Fruit fly (Drosophila melanogaster) whole organism, embryonic: Measurements from ENCODE around the gene mRpL15.

Source experiments
- Adf1 ChIP-seq: fragments of 200-800 bp; sonication (Bioruptor generic); IDR thresholded peaks from 2 replicates; pipeline ENCODE4 v1.3.6; 2022; ENCODE audit warnings: missing biosample characterization, missing genetic modification characterization
- CG1024 ChIP-seq: fragments of 200-800 bp; sonication (Bioruptor generic); IDR thresholded peaks from 2 replicates; pipeline ENCODE4 v1.3.6; 2022; ENCODE audit warnings: missing biosample characterization, missing genetic modification characterization
- CG11560 ChIP-seq: fragments of 200-800 bp; sonication (Bioruptor generic); IDR thresholded peaks from 3 replicates; pipeline ENCODE4 v1.3.6; 2022; ENCODE audit warnings: missing biosample characterization, missing genetic modification characterization
- CG11695 ChIP-seq: fragments of 200-800 bp; sonication (Bioruptor generic); IDR thresholded peaks from 3 replicates; pipeline ENCODE4 v1.3.6; 2022; ENCODE audit warnings: missing biosample characterization, missing genetic modification characterization
- CG12071 ChIP-seq: fragments of 200-800 bp; sonication (Bioruptor generic); optimal IDR thresholded peaks from 3 replicates; lab custom pipeline; 2018; ENCODE audit warnings: missing biosample characterization, mild to moderate bottlenecking, missing genetic modification characterization
- CG12391 ChIP-seq: fragments of 200-800 bp; sonication (Bioruptor generic); optimal IDR thresholded peaks from 3 replicates; lab custom pipeline; 2018; ENCODE audit warnings: missing biosample characterization, mild to moderate bottlenecking, missing genetic modification characterization, moderate library complexity
- CG12744 ChIP-seq: fragments of 200-800 bp; sonication (Bioruptor generic); optimal IDR thresholded peaks from 2 replicates; lab custom pipeline; 2016; ENCODE audit warnings: missing biosample characterization, missing genetic modification characterization
- CG13424 ChIP-seq: fragments of 200-800 bp; sonication (Bioruptor generic); optimal IDR thresholded peaks from 2 replicates; lab custom pipeline; 2019; ENCODE audit warnings: missing biosample characterization, mild to moderate bottlenecking, missing genetic modification characterization, moderate library complexity
- CG13775 ChIP-seq: fragments of 200-800 bp; sonication (Bioruptor generic); optimal IDR thresholded peaks from 3 replicates; lab custom pipeline; 2017; ENCODE audit warnings: missing biosample characterization, mild to moderate bottlenecking, missing genetic modification characterization
- CG18476 ChIP-seq: fragments of 200-800 bp; sonication (Bioruptor generic); optimal IDR thresholded peaks from 2 replicates; lab custom pipeline; 2016; ENCODE audit warnings: missing biosample characterization, mild to moderate bottlenecking, missing genetic modification characterization
- CG2712 ChIP-seq: fragments of 200-800 bp; optimal IDR thresholded peaks from 3 replicates; lab custom pipeline; 2019; ENCODE audit warnings: missing biosample characterization, mild to moderate bottlenecking, missing genetic modification characterization, moderate library complexity
- CG30431 ChIP-seq: fragments of 200-800 bp; sonication (Bioruptor generic); optimal IDR thresholded peaks from 2 replicates; lab custom pipeline; 2017; ENCODE audit warnings: missing biosample characterization, missing genetic modification characterization
- CG32532 ChIP-seq: fragments of 200-800 bp; sonication (Bioruptor generic); IDR thresholded peaks from 2 replicates; pipeline ENCODE4 v1.3.6; 2022; ENCODE audit warnings: missing biosample characterization, missing genetic modification characterization
- CG34422 ChIP-seq: fragments of 200-800 bp; sonication (Bioruptor generic); IDR thresholded peaks from 3 replicates; pipeline ENCODE4 v1.3.6; 2022; ENCODE audit warnings: missing biosample characterization, missing genetic modification characterization
- CG6854 ChIP-seq: fragments of 200-800 bp; sonication (Bioruptor generic); optimal IDR thresholded peaks from 3 replicates; lab custom pipeline; 2017; ENCODE audit warnings: missing biosample characterization, mild to moderate bottlenecking, missing genetic modification characterization
- CG8388 ChIP-seq: fragments of 200-800 bp; sonication (Bioruptor generic); optimal IDR thresholded peaks from 2 replicates; lab custom pipeline; 2019; ENCODE audit warnings: missing biosample characterization, mild to moderate bottlenecking, missing genetic modification characterization, moderate library complexity
- CG8765 ChIP-seq: fragments of 200-800 bp; sonication (Bioruptor generic); IDR thresholded peaks from 2 replicates; pipeline ENCODE4 v1.3.6; 2022; ENCODE audit warnings: missing biosample characterization, missing genetic modification characterization
- CG9437 ChIP-seq: fragments of 200-800 bp; sonication (Bioruptor generic); optimal IDR thresholded peaks from 2 replicates; lab custom pipeline; 2018; ENCODE audit warnings: missing biosample characterization, mild to moderate bottlenecking, missing genetic modification characterization
- Deaf1 ChIP-seq: fragments of 200-800 bp; optimal IDR thresholded peaks from 3 replicates; lab custom pipeline; 2019; ENCODE audit warnings: missing biosample characterization, mild to moderate bottlenecking, missing genetic modification characterization, moderate library complexity
- Gug ChIP-seq: fragments of 200-800 bp; sonication (Bioruptor generic); IDR thresholded peaks from 4 replicates; pipeline ENCODE4 v1.3.6; 2022; ENCODE audit warnings: missing biosample characterization, missing genetic modification characterization
- Hr39 ChIP-seq: fragments of >200 bp; optimal IDR thresholded peaks from 2 replicates; lab custom pipeline; 2017
- Hsf ChIP-seq: fragments of 200-800 bp; sonication (Bioruptor generic); optimal IDR thresholded peaks from 3 replicates; lab custom pipeline; 2016; ENCODE audit warnings: missing biosample characterization, missing genetic modification characterization
- NC2α ChIP-seq: fragments of 200-800 bp; sonication (Bioruptor generic); optimal IDR thresholded peaks from 2 replicates; lab custom pipeline; 2016; ENCODE audit warnings: missing biosample characterization, missing genetic modification characterization
- PHDP ChIP-seq: fragments of 200-800 bp; sonication (Bioruptor generic); optimal IDR thresholded peaks from 3 replicates; lab custom pipeline; 2018; ENCODE audit warnings: missing biosample characterization, mild to moderate bottlenecking, missing genetic modification characterization, moderate library complexity
- Scr ChIP-seq: fragments of 200-800 bp; sonication (Bioruptor generic); IDR thresholded peaks from 2 replicates; pipeline ENCODE4 v1.3.6; 2022; ENCODE audit warnings: missing biosample characterization, missing genetic modification characterization; ENCODE audit not compliant: partially characterized antibody
- Tbp ChIP-seq: fragments of >200 bp; optimal IDR thresholded peaks from 2 replicates; lab custom pipeline; 2018; ENCODE audit warnings: missing biosample characterization, missing genetic modification characterization
- Trl ChIP-seq, 3 experiments: fragments of >200 bp in 2 of 3; fragments of 200-800 bp in 1 of 3; sonication (Bioruptor generic) in 1 of 3; optimal IDR thresholded peaks; 2 replicates in 1 of 3; 3 replicates in 2 of 3; lab custom pipeline; 2016 to 2017; ENCODE audit warnings: missing biosample characterization in 1 of 3, missing genetic modification characterization in 1 of 3
- Xrp1 ChIP-seq: fragments of 200-800 bp; sonication (Bioruptor generic); IDR thresholded peaks from 2 replicates; pipeline ENCODE4 v1.3.6; 2022; ENCODE audit warnings: missing biosample characterization, missing genetic modification characterization
- abd-A ChIP-seq: fragments of 200-800 bp; sonication (Bioruptor generic); optimal IDR thresholded peaks from 3 replicates; lab custom pipeline; 2019; ENCODE audit warnings: missing biosample characterization, mild to moderate bottlenecking, missing genetic modification characterization, moderate library complexity
- ap ChIP-seq: fragments of 200-800 bp; sonication (Bioruptor generic); IDR thresholded peaks from 2 replicates; pipeline ENCODE4 v1.3.6; 2022; ENCODE audit warnings: missing biosample characterization, missing genetic modification characterization
- chinmo ChIP-seq: fragments of 200-800 bp; sonication (Bioruptor generic); IDR thresholded peaks from 4 replicates; pipeline ENCODE4 v1.3.6; 2022; ENCODE audit warnings: missing biosample characterization, missing genetic modification characterization; ENCODE audit not compliant: partially characterized antibody
- crc ChIP-seq: fragments of 200-800 bp; sonication (Bioruptor generic); optimal IDR thresholded peaks from 2 replicates; lab custom pipeline; 2016; ENCODE audit warnings: missing biosample characterization, missing genetic modification characterization
- cwo ChIP-seq: fragments of 200-800 bp; sonication (Bioruptor generic); optimal IDR thresholded peaks from 3 replicates; lab custom pipeline; 2017; ENCODE audit warnings: missing biosample characterization, missing genetic modification characterization, mild to moderate bottlenecking, moderate library complexity, missing genetic modification reagents
- dimm ChIP-seq: fragments of 200-800 bp; sonication (Bioruptor generic); IDR thresholded peaks from 2 replicates; pipeline ENCODE4 v1.3.6; 2022; ENCODE audit warnings: missing biosample characterization, missing genetic modification characterization
- dysf ChIP-seq: fragments of 200-800 bp; sonication (Bioruptor generic); IDR thresholded peaks from 3 replicates; pipeline ENCODE4 v1.3.6; 2022; ENCODE audit warnings: missing biosample characterization, missing genetic modification characterization
- grn ChIP-seq: fragments of 200-800 bp; sonication (Bioruptor generic); optimal IDR thresholded peaks from 3 replicates; lab custom pipeline; 2017; ENCODE audit warnings: missing biosample characterization, missing genetic modification characterization
- knrl ChIP-seq: fragments of 200-800 bp; sonication (Bioruptor generic); IDR thresholded peaks from 3 replicates; pipeline ENCODE4 v1.3.6; 2022; ENCODE audit warnings: missing biosample characterization, missing genetic modification characterization; ENCODE audit not compliant: partially characterized antibody
- maf-S ChIP-seq: fragments of 200-800 bp; sonication (Bioruptor generic); optimal IDR thresholded peaks from 2 replicates; lab custom pipeline; 2016; ENCODE audit warnings: missing biosample characterization, missing genetic modification characterization
- nerfin-2 ChIP-seq: fragments of 200-800 bp; sonication (Bioruptor generic); IDR thresholded peaks from 2 replicates; pipeline ENCODE4 v1.3.6; 2022; ENCODE audit warnings: missing biosample characterization, missing genetic modification characterization; ENCODE audit not compliant: partially characterized antibody
- pita ChIP-seq: fragments of 200-800 bp; sonication (Bioruptor generic); optimal IDR thresholded peaks from 2 replicates; lab custom pipeline; 2017; ENCODE audit warnings: missing biosample characterization, mild to moderate bottlenecking, missing genetic modification characterization
- rib ChIP-seq: fragments of 200-800 bp; sonication (Bioruptor generic); IDR thresholded peaks from 2 replicates; pipeline ENCODE4 v1.3.6; 2022; ENCODE audit warnings: missing biosample characterization, missing genetic modification characterization
- sim ChIP-seq: fragments of 200-800 bp; sonication (Bioruptor generic); IDR thresholded peaks from 2 replicates; pipeline ENCODE4 v1.3.6; 2022; ENCODE audit warnings: missing biosample characterization, missing genetic modification characterization
- sima ChIP-seq: fragments of 200-800 bp; sonication (Bioruptor generic); optimal IDR thresholded peaks from 2 replicates; lab custom pipeline; 2016; ENCODE audit warnings: missing biosample characterization, missing genetic modification characterization
- sisA ChIP-seq: fragments of 200-800 bp; sonication (Bioruptor generic); IDR thresholded peaks from 2 replicates; pipeline ENCODE4 v1.3.6; 2022; ENCODE audit warnings: missing biosample characterization, missing genetic modification characterization
- so ChIP-seq: fragments of 200-800 bp; sonication (Bioruptor generic); IDR thresholded peaks from 3 replicates; pipeline ENCODE4 v1.3.6; 2022; ENCODE audit warnings: missing biosample characterization, missing genetic modification characterization
- tap ChIP-seq: fragments of 200-800 bp; optimal IDR thresholded peaks from 3 replicates; lab custom pipeline; 2019; ENCODE audit warnings: missing biosample characterization, mild to moderate bottlenecking, missing genetic modification characterization, moderate library complexity
- tgo ChIP-seq: fragments of 200-800 bp; sonication (Bioruptor generic); IDR thresholded peaks from 3 replicates; pipeline ENCODE4 v1.3.6; 2022; ENCODE audit warnings: missing biosample characterization, missing genetic modification characterization
- tio ChIP-seq: fragments of 200-800 bp; sonication (Bioruptor generic); optimal IDR thresholded peaks from 2 replicates; lab custom pipeline; 2017; ENCODE audit warnings: missing biosample characterization, missing genetic modification characterization, inconsistent platforms
- vvl ChIP-seq: fragments of 200-800 bp; sonication (Bioruptor generic); IDR thresholded peaks from 2 replicates; pipeline ENCODE4 v1.3.6; 2022; ENCODE audit warnings: missing biosample characterization, missing genetic modification characterization
- wek ChIP-seq: fragments of 200-800 bp; sonication (Bioruptor generic); optimal IDR thresholded peaks from 3 replicates; lab custom pipeline; 2018; ENCODE audit warnings: missing biosample characterization, mild to moderate bottlenecking, missing genetic modification characterization, moderate library complexity
- zen2 ChIP-seq: fragments of 200-800 bp; sonication (Bioruptor generic); IDR thresholded peaks from 3 replicates; pipeline ENCODE4 v1.3.6; 2022; ENCODE audit warnings: missing biosample characterization, missing genetic modification characterization; ENCODE audit not compliant: partially characterized antibody
- zfh2 ChIP-seq: fragments of 200-800 bp; sonication (Bioruptor generic); optimal IDR thresholded peaks from 2 replicates; lab custom pipeline; 2016; ENCODE audit warnings: missing biosample characterization, missing genetic modification characterization

The mRpL15 gene

DNA sequence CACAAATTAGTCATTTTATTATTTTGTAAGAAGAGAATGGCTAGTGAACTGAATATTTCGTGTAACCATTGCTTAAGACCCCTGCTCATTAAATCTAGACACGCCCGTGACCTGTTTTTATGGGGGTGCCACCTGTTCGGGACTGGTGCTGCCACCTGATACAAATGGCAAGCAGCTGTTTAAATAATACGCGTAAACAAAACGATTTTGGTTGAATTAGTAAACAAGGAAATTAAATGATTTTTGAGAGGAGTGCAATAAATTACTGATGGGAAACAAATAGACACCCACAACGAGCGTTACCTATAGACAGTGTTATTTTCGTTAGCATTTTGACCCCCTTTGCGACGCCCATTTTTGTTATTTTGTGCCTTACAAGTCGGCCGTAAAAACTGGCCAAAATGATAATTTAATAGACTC lies 38.8 kb upstream of the mRpL15 start (continued):
- TF ChIP-seq zen2, result no peak
- no peak for TF ChIP-seq Xrp1 (GFP tag; lab: Robert Waterston, UW)
- peak; percentile 62 for TF ChIP-seq Deaf1 (tag; lab: Kevin White, UChicago)
- TF ChIP-seq CG13775, result peak; percentile 82
- TF ChIP-seq crc, result peak; percentile 76
- TF ChIP-seq CG12744 (GFP tag; lab: Kevin White, UChicago), result peak; percentile 74
- no peak for TF ChIP-seq dimm (GFP tag; lab: Robert Waterston, UW)
- peak; percentile 90 for TF ChIP-seq zfh2
- TF ChIP-seq chinmo (GFP tag; lab: Robert Waterston, UW), result no peak
- TF ChIP-seq vvl (GFP tag; lab: Robert Waterston, UW), result no peak
- peak; percentile 69 for TF ChIP-seq wek
- peak; percentile 77 for TF ChIP-seq CG9437 (GFP tag; lab: Kevin White, UChicago)
- peak; percentile 84 for TF ChIP-seq Hsf
- TF ChIP-seq CG34422 (GFP tag; lab: Robert Waterston, UW), result no peak
- peak; percentile 86 for TF ChIP-seq CG18476 (GFP tag; lab: Kevin White, UChicago)
- no peak for TF ChIP-seq Trl (optimal IDR thresholded peaks at IDR 0.05; lab: Kevin White, UChicago)
- peak; percentile 90 for TF ChIP-seq Trl (GFP tag; optimal IDR thresholded peaks at IDR 0.05; lab: Kevin White, UChicago)
- TF ChIP-seq abd-A (tag; lab: Kevin White, UChicago), result peak; percentile 94
- TF ChIP-seq CG11560 (tag; lab: Robert Waterston, UW), result no peak
- peak; percentile 83 for TF ChIP-seq tio (GFP tag; lab: Kevin White, UChicago)
- peak; percentile 22 for TF ChIP-seq grn
- peak; percentile 83 for TF ChIP-seq tap
- TF ChIP-seq rib, result no peak
- TF ChIP-seq tgo (GFP tag; lab: Robert Waterston, UW), result no peak
- TF ChIP-seq Gug (GFP tag; lab: Robert Waterston, UW), result peak; percentile 96
- no peak for TF ChIP-seq dysf (GFP tag; lab: Robert Waterston, UW)
- TF ChIP-seq Adf1 (GFP tag; lab: Robert Waterston, UW), result no peak
- TF ChIP-seq CG12391, result peak; percentile 89
- peak; percentile 81 for TF ChIP-seq CG12071
- peak; percentile 85 for TF ChIP-seq CG2712 (tag; lab: Kevin White, UChicago)
- peak; percentile 89 for TF ChIP-seq CG13424 (tag; lab: Kevin White, UChicago)
- TF ChIP-seq CG30431, result peak; percentile 71
- TF ChIP-seq Hr39, result no peak
- TF ChIP-seq CG1024 (GFP tag; lab: Robert Waterston, UW), result no peak
- no peak for TF ChIP-seq CG11695 (GFP tag; lab: Robert Waterston, UW)
- TF ChIP-seq pita (GFP tag; lab: Kevin White, UChicago), result no peak
- TF ChIP-seq sim (GFP tag; lab: Robert Waterston, UW), result no peak
- TF ChIP-seq PHDP (tag; lab: Kevin White, UChicago), result peak; percentile 91
- no peak for TF ChIP-seq Scr (GFP tag; lab: Robert Waterston, UW)
- no peak for TF ChIP-seq CG32532
- TF ChIP-seq sisA (GFP tag; lab: Robert Waterston, UW), result no peak
- peak; percentile 84 for TF ChIP-seq cwo (GFP tag; lab: Kevin White, UChicago)
- no peak for TF ChIP-seq CG8765 (GFP tag; lab: Robert Waterston, UW)
- TF ChIP-seq CG8388, result peak; percentile 78
- TF ChIP-seq maf-S (GFP tag; lab: Kevin White, UChicago), result peak; percentile 78
- no peak for TF ChIP-seq knrl (GFP tag; lab: Robert Waterston, UW)
- TF ChIP-seq ap (GFP tag; lab: Robert Waterston, UW), result no peak
- TF ChIP-seq so (GFP tag; lab: Robert Waterston, UW), result no peak
- peak; percentile 59 for TF ChIP-seq sima (GFP tag; lab: Kevin White, UChicago)
- peak; percentile 76 for TF ChIP-seq CG6854
- no peak for TF ChIP-seq Tbp (GFP tag; lab: Kevin White, UChicago)
- peak; percentile 53 for TF ChIP-seq NC2α
- TF ChIP-seq nerfin-2 (GFP tag; lab: Robert Waterston, UW), result no peak
